Fruit fly (Drosophila melanogaster): Measurements from ENCODE around the gene CG9471.

Gene CG9471

DNA sequence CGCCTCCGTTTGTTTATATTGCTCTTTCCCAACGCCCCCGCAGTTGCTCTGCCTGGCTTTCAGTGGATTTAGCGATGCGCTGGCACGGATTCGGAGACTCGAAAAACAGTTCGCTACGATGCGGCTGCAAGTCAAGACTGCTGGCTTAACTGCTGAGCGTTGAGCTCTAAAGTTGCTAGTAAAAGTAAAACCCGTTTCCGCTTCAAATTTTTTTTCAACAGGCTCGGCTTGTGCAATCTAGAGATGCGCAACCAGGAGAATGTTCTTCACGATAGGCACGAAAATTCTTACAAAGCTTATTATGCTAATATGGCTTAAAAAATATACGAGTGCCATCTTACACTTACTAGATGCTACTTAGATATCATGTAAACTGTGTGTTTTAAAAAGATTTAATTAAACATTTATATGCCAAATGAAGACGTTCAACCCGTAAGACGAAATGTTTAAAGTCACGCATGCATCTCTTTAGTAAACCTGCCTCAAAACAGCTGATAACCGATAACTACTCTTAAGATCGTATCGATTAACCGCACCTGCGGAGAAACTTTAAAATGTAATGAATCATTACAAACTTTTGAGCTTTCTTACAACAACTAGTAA lies 24.0 kb downstream of the CG9471 start, which contains the start of gene CG12948:
Gene CG12948 (minus strand): TSS at position 473 of the 603 bp plus-strand sequence.
- peak; percentile 80 for TF ChIP-seq CG17801 (GFP tag; optimal IDR thresholded peaks at IDR 0.05; ENCODE audit: partially characterized antibody)

DNA sequence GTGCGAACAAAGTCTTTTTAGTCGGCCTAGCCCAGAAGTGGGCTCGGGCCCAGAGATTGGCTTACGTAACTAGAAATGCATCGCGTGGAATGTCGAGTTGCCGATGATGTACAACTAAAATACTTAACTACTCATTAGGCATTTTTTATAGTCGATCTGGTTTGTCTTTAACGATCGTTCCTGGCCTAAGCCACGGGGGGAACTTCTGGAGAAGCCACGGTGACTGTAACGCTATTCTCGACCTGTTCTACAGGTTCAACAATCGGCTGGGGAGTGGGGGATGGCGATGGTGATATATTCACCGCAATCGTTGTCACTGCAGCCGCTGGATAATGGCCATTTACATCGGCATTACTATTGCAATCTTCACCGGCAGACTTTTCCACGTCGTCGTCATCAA lies 25.1 kb downstream of the CG9471 start, which contains the start of gene CG34409:
Gene CG34409 (minus strand): TSS at position 101 of the 400 bp plus-strand sequence.
- TF ChIP-seq CG17801 (GFP tag; optimal IDR thresholded peaks at IDR 0.05; ENCODE audit: partially characterized antibody) = no peak

DNA sequence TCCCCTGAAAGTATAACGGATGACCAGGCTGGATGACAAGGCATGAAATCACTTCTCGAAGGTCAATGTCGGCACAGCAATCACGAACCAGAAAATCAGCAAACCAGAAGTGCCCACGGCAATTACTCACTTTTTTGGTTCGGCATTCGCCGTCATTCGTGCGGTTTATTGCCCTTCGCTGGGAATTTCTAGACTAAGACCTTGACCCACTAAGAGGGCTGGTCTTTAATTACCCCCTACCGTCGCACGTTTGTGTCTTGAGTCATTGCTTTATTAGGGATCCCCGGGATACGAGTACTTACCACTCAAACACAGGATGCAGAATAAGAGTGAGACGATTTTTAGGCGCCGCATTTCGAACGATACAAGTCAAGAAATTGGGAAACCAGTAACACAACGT lies 25.9 kb downstream of the CG9471 start:
- no peak for TF ChIP-seq CG17801 (GFP tag; optimal IDR thresholded peaks at IDR 0.05; ENCODE audit: partially characterized antibody)

DNA sequence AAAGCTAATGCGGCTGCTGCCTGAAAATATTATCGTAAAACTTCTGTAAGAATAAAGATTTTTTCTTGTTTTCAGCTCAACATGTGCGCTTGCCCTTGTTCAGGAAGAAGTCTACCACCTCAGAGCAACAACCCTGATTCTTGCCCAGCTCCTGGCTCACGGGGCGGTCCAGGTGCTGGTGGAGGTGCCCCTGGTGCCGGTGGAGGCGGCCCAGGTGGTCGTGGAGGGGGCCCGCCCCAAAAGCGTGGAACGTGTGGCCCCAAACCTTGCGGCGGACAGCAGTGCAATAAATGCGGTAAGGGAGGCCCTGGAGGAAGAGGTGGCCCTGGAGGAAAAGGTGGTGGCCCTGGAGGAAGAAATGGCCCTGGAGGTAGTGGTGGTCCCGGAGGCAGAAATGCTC lies 27.3 kb downstream of the CG9471 start:
- TF ChIP-seq CG17801 (GFP tag; optimal IDR thresholded peaks at IDR 0.05; ENCODE audit: partially characterized antibody) = no peak

DNA sequence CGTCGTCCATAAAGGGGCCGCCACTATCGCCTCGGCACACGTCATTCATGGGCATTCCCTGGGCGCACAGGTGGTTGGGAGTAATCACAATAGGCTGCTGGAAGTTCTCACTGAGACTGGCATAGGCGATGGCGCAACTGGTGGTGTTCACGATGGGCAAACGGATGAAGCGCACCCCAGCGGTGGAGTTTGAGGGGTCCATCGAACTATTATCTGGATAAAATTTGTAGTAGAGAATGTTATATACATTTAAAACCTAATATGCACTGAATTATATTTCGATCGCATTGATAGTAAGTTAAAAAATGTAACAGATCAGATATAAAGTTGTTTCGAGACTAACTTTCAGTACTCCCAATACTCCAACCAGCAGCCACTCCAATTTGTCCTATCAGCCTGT lies 28.1 kb downstream of the CG9471 start, which contains the start of gene CG31415:
Gene CG31415 (plus strand): TSS at position 301 of the 400 bp plus-strand sequence.
- no peak for TF ChIP-seq CG17801 (GFP tag; optimal IDR thresholded peaks at IDR 0.05; ENCODE audit: partially characterized antibody)

DNA sequence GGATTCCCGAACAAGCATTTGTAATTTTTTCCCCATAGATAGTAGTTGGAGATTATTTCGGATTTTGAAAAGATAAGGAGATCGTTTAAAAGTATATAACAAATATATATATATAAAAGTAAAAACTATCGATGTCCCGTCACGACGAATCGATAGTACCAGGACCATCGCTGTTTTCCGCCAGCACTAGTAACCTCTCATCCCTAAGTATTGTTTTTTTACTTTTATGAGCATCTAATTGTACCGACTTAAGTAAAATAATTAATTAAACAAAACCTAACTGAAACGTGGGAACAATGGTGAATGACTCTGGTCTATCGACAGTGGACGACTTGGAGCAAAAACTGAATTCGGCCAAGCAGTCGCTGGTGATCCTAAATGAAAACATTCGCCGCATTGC lies 30.6 kb downstream of the CG9471 start, which contains the start of gene Pnn:
Gene Pnn (plus strand): TSS at position 187 of the 400 bp plus-strand sequence.
- TF ChIP-seq CG17801 (GFP tag; optimal IDR thresholded peaks at IDR 0.05; ENCODE audit: partially characterized antibody) = peak; percentile 20

DNA sequence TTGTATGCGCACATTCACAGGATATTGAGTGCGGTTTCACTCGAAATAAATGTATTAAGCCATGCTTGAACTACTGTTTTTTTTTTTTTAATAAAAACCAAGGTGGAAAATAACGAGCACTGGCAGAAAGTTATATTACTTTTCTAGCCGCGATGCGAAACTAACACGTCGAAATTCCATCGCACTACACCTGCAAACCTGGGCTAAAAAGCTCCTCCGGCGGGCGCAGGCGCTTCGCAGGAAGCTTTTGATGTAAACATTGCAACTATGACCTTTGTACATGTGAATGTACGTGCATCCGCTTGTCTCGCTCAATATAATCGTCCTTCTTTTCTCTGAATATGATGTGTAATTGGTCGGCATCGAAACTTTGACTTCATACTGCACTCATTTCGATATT lies 31.5 kb downstream of the CG9471 start, which contains the start of gene side-VII:
Gene side-VII (minus strand): TSS at position 187 of the 400 bp plus-strand sequence.
- TF ChIP-seq CG17801 (GFP tag; optimal IDR thresholded peaks at IDR 0.05; ENCODE audit: partially characterized antibody) = no peak

DNA sequence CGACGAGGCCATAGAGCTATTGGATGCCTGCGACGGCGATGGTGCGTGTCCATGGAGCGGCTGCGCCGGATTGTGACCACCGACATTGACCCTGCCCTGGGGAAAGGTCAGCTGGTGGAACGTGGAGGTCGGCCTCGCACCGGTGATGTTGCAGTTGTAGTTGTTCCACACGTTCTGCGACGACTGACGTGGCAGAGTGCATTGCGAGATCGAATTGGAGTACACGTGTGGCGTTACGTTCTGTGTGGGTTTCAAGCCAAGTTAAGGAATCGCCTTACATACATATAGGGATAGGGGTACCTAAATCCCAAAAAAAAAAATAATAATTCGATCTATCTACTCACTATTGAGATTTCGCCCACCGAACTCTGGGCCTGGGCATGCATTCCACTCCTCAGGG lies 36.2 kb downstream of the CG9471 start:
- TF ChIP-seq CG17801 (GFP tag; optimal IDR thresholded peaks at IDR 0.05; ENCODE audit: partially characterized antibody) = no peak

DNA sequence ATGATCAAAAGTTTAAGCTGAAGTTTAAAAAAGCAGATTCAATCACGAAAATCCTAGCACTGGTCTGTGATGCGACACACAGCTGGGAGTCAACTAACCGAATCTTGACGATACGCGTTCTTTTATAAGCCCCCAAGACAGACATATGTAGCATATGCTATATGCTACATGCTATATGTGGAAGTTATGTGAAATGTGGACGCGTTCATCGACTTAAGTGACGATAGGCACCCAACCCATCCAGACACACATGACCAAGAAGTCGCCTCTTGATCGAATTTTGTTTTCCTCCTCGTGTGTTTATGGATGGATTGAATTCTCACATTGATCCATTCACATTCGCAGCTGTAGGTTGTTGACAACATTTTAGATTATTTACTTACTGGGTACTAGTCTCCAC lies 38.2 kb downstream of the CG9471 start, which contains the start of gene alphaTub85E:
Gene alphaTub85E (minus strand): TSS at position 101 of the 400 bp plus-strand sequence.
- TF ChIP-seq CG17801 (GFP tag; optimal IDR thresholded peaks at IDR 0.05; ENCODE audit: partially characterized antibody) = no peak

DNA sequence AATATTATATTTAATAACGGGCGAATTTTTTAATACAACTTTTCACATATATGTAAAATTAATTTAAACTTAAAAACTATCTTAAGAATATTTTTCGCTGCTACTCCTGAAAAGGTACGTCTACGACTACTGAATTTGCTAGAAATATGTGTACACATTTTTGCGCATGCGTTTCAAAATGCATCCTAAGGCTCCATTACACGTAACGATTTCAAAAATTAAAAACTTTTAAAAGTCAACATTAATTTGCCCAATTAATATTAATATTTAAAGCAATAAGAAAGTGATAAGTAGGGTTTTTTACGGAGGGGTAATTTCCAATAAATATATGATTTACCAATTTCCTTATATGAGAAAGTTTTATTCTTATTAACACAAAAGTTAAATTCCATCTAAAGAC lies 40.6 kb downstream of the CG9471 start, which contains the start of gene FoxP:
Gene FoxP (minus strand): TSS at position 89 of the 400 bp plus-strand sequence.
- TF ChIP-seq CG17801 (GFP tag; optimal IDR thresholded peaks at IDR 0.05; ENCODE audit: partially characterized antibody) = no peak

DNA sequence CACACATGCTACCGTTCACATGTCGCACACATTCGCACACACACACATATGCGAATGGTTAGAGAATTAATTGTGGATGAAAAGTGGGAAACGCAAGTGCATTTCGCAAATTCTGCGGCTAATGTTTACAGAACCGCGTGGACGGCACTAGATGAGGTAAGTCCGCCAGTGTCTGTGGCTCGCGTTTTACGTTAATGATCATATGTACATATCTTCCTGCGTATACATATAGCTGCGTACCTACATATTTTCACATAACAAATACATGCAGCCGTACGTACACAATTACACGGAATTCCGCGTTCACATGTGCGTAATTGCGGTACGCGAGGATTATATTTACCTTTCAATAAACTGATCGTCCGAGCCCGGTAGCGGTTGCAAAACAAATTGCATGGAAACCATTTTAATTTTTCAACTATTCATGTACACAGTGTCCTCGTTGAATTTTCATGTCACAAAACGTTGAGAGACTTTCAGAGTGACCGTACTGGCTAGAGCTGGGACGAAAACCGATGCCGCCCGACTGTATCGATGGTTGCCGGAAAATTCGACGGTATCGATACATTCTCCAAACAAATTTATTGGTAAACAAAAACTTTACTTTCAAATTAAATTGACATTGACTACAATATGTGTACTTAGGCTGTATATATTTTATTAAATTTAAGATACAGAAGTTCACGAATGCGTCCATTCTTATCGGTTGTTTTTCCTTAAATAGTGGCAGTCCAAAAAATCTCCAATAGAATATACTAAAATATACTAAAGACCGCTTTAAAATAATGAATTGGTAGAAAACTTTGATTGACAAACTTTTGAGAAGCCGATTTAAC lies 46.0 kb downstream of the CG9471 start, which contains the start of gene hyd:
Gene hyd (minus strand): TSS at position 495 of the 836 bp plus-strand sequence.
- no peak for TF ChIP-seq CG17801 (GFP tag; optimal IDR thresholded peaks at IDR 0.05; ENCODE audit: partially characterized antibody)

All from ovary, adult (tissue).